Fruit fly (Drosophila melanogaster): Measurements from ENCODE around the gene CG14452.

CG14452 gene

dm6 chr3L:22649096-22649495 lies 46.7 kb upstream of the CG14452 start, which contains the start of gene CG33771:
TSS of gene CG33771 (plus strand) at chr3L:22649396.
- TF ChIP-seq CG12768 (GFP tag; optimal IDR thresholded peaks at IDR 0.05) = no peak
- TF ChIP-seq CG1620 (GFP tag; optimal IDR thresholded peaks at IDR 0.05) = no peak
- TF ChIP-seq CG14711 (tag; optimal IDR thresholded peaks at IDR 0.05) = no peak
- no peak for TF ChIP-seq ovo (GFP tag; optimal IDR thresholded peaks at IDR 0.05)
- no peak for TF ChIP-seq tj (GFP tag; optimal IDR thresholded peaks at IDR 0.05)
- no peak for TF ChIP-seq CG11617 (GFP tag; optimal IDR thresholded peaks at IDR 0.05)
- no peak for TF ChIP-seq Clk (GFP tag; optimal IDR thresholded peaks at IDR 0.05)
- TF ChIP-seq toe (GFP tag; optimal IDR thresholded peaks at IDR 0.05) = no peak
- no peak for TF ChIP-seq CG33017 (tag; optimal IDR thresholded peaks at IDR 0.05)
- no peak for TF ChIP-seq cic (GFP tag; optimal IDR thresholded peaks at IDR 0.05)
- no peak for TF ChIP-seq CG5204 (GFP tag; optimal IDR thresholded peaks at IDR 0.05)
- no peak for TF ChIP-seq Mnt (GFP tag; optimal IDR thresholded peaks at IDR 0.05)

DNA sequence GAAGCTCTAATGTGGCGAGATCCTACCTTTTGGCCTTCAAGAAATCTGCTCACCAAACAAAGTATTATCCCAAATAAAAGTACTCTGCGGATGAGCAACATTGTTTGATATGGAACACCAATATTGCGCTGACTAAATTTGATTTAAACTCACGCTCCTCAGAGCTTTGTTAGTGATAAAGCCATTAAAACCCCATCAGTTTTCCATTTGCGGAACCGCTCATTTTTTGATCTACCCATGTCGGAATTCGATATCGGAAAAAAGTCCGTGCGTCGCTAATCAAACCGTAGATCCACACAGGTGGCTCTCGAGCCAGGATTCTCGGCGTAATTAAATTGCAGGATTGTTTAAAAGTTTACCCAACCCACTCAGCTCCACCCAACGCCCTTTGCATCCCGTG lies 43.3 kb upstream of the CG14452 start, which contains the start of gene CG33772:
Gene CG33772, minus strand, starts transcription at position 101 of the 400 bp plus-strand sequence.
- TF ChIP-seq CG14711 (tag; optimal IDR thresholded peaks at IDR 0.05) (no peak), Clk (GFP tag; optimal IDR thresholded peaks at IDR 0.05) (no peak), tj (GFP tag; optimal IDR thresholded peaks at IDR 0.05) (no peak), CG12768 (GFP tag; optimal IDR thresholded peaks at IDR 0.05) (no peak), Mnt (GFP tag; optimal IDR thresholded peaks at IDR 0.05) (no peak), pad (GFP tag; optimal IDR thresholded peaks at IDR 0.05) (no peak), CG33017 (tag; optimal IDR thresholded peaks at IDR 0.05) (no peak)

DNA sequence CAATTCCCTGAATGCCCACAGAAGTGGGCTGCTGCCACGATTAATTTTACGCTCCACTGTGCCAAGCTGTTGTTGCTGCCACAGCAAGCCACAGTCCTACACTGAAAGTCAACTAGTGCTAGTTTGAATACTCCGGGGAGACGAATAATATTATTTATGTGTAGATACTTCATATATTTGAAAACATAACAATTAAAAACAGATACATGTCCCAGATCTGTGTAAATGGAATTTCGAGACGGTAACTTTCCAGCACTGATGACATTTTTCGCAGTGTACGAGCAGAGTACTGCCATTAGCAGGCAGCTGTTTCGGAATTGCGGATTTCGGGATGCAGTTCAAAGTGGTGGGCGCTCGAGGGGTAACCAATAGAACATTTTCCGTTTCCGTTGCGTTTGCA lies 30.6 kb upstream of the CG14452 start:
- TF ChIP-seq Mnt (GFP tag; optimal IDR thresholded peaks at IDR 0.05) (no peak), CG14711 (tag; optimal IDR thresholded peaks at IDR 0.05) (no peak), bab1 (GFP tag; optimal IDR thresholded peaks at IDR 0.05) (no peak)

DNA sequence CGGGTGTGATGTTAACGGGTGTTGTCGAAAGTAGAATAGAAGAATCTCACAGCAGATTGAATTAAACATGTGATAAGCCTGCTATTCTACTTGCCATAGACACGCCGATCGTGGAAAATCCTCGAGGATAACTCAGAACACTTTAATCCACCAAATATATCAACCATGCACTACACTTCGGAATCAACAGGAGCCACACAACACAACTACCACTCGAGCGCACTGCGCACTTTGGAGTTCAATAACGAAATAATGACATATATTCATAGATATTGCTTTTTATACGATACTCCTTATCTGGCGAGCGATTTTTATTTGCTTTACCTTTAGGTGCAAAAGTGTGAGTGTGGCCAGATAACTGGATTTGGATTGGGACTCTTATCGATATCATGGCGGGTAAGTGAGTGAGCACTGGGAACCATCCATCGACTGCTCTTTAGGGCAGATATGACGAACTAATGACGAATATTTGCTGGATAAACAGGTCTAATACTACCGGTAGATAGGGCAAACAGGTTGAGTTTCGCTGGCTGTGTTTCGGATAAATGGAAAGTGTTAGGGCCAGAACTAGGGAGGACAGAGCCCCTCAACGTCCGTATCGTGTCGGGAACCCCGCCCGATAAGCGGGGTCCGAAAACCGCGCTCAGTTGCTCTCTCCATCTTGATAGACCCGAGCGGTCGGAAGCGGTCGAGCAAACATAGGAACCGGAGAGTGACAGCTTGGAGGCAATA lies 26.3 kb upstream of the CG14452 start, which contains the start of gene Jhbp6:
Gene Jhbp6, plus strand, starts transcription at position 682 of the 732 bp plus-strand sequence.
- no peak for TF ChIP-seq cnc (optimal IDR thresholded peaks at IDR 0.05)
- TF ChIP-seq CG7045 (GFP tag; optimal IDR thresholded peaks at IDR 0.05) = no peak
- no peak for TF ChIP-seq CG33017 (tag; optimal IDR thresholded peaks at IDR 0.05)
- TF ChIP-seq CG7101 (tag; optimal IDR thresholded peaks at IDR 0.05) = no peak
- no peak for TF ChIP-seq kay (GFP tag; ENCODE audit: borderline replicate concordance)
- no peak for TF ChIP-seq CG14711 (tag; optimal IDR thresholded peaks at IDR 0.05)
- no peak for TF ChIP-seq CG5204 (GFP tag; optimal IDR thresholded peaks at IDR 0.05)
- no peak for TF ChIP-seq pad (GFP tag; optimal IDR thresholded peaks at IDR 0.05)
- no peak for TF ChIP-seq Crg-1 (GFP tag; optimal IDR thresholded peaks at IDR 0.05)
- TF ChIP-seq cic (GFP tag; optimal IDR thresholded peaks at IDR 0.05) = no peak
- no peak for TF ChIP-seq CG11617 (GFP tag; optimal IDR thresholded peaks at IDR 0.05)
- TF ChIP-seq CG1620 (GFP tag; optimal IDR thresholded peaks at IDR 0.05) = no peak

dm6 chr3L:22670174-22670573 lies 25.6 kb upstream of the CG14452 start:
- TF ChIP-seq Hr96 (GFP tag; optimal IDR thresholded peaks at IDR 0.05) (no peak), cic (GFP tag; optimal IDR thresholded peaks at IDR 0.05) (no peak), CG11617 (GFP tag; optimal IDR thresholded peaks at IDR 0.05) (no peak), kay (GFP tag; ENCODE audit: borderline replicate concordance) (no peak), cnc (optimal IDR thresholded peaks at IDR 0.05) (no peak), ovo (GFP tag; optimal IDR thresholded peaks at IDR 0.05) (no peak), Clk (GFP tag; optimal IDR thresholded peaks at IDR 0.05) (no peak), tj (GFP tag; optimal IDR thresholded peaks at IDR 0.05) (no peak)

- TF ChIP-seq CG1620 (GFP tag; optimal IDR thresholded peaks at IDR 0.05) = no peak
- no peak for TF ChIP-seq cic (GFP tag; optimal IDR thresholded peaks at IDR 0.05)
- TF ChIP-seq CG11617 (GFP tag; optimal IDR thresholded peaks at IDR 0.05) = no peak
- no peak for TF ChIP-seq bab1 (GFP tag; optimal IDR thresholded peaks at IDR 0.05)
- no peak for TF ChIP-seq pad (GFP tag; optimal IDR thresholded peaks at IDR 0.05)
- no peak for TF ChIP-seq CG7045 (GFP tag; optimal IDR thresholded peaks at IDR 0.05)
- no peak for TF ChIP-seq kay (GFP tag; ENCODE audit: borderline replicate concordance)
- TF ChIP-seq Clk (GFP tag; optimal IDR thresholded peaks at IDR 0.05) = no peak
- no peak for TF ChIP-seq CG33017 (tag; optimal IDR thresholded peaks at IDR 0.05)
- TF ChIP-seq CG7101 (tag; optimal IDR thresholded peaks at IDR 0.05) = no peak
- no peak for TF ChIP-seq CG12768 (GFP tag; optimal IDR thresholded peaks at IDR 0.05)
- TF ChIP-seq toe (GFP tag; optimal IDR thresholded peaks at IDR 0.05) = no peak
- TF ChIP-seq Hr96 (GFP tag; optimal IDR thresholded peaks at IDR 0.05) = no peak
- TF ChIP-seq CG5204 (GFP tag; optimal IDR thresholded peaks at IDR 0.05) = no peak
- no peak for TF ChIP-seq tj (GFP tag; optimal IDR thresholded peaks at IDR 0.05)
- TF ChIP-seq ovo (GFP tag; optimal IDR thresholded peaks at IDR 0.05) = no peak
- no peak for TF ChIP-seq cnc (optimal IDR thresholded peaks at IDR 0.05)
- no peak for TF ChIP-seq CG14711 (tag; optimal IDR thresholded peaks at IDR 0.05)
Observed at dm6 chr3L:22671699-22672276, 24.0 kb upstream of the CG14452 start.

DNA sequence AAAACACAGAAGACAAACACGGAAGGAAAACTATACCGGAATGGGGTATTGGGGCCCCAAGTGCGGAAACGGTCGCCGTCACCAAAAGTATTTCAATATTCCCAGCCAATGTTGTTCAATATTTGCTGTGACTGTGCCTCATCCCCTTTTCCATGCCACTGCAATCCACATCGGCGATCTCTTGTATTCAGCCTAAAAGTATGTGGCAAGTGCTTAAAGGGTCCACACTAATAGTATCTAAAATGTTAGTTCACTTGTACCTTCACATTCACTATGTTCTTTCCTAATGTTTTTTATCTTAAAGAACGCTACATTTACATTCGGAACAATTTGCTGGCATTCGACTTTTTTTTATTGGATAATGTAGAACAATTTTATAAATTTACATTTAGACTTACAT lies 14.8 kb upstream of the CG14452 start:
- TF ChIP-seq ovo (GFP tag; optimal IDR thresholded peaks at IDR 0.05) (no peak), Crg-1 (GFP tag; optimal IDR thresholded peaks at IDR 0.05) (no peak), CG12768 (GFP tag; optimal IDR thresholded peaks at IDR 0.05) (no peak), Hr96 (GFP tag; optimal IDR thresholded peaks at IDR 0.05) (no peak), Clk (GFP tag; optimal IDR thresholded peaks at IDR 0.05) (no peak), CG14711 (tag; optimal IDR thresholded peaks at IDR 0.05) (no peak)

Measured in whole organism, adult.